Worm (Caenorhabditis elegans): ENCODE data around the gene fbxb-42.

ce11 chrII:1529057-1529456 is 8.4 kb upstream of the fbxb-42 start, which contains the start of gene Y51H7BR.4:
- TF ChIP-seq ama-1 (optimal IDR thresholded peaks at IDR 0.05), result no peak
- TF ChIP-seq blmp-1 (tag; optimal IDR thresholded peaks at IDR 0.05), result no peak
- TF ChIP-seq elt-3 (tag; optimal IDR thresholded peaks at IDR 0.05), result no peak
- no peak for TF ChIP-seq ets-5 (GFP tag; IDR thresholded peaks at IDR 0.05)

Measured in whole organism, L1 larva.